Worm (Caenorhabditis elegans) whole organism, early embryonic: ENCODE results near the gene C17E7.13.

Source experiments
- ama-1 ChIP-seq: fragments of 150-350 bp; optimal IDR thresholded peaks from 2 replicates; lab custom pipeline; 2014
- flt-1 ChIP-seq: fragments of 200-800 bp; sonication (Bioruptor generic); IDR thresholded peaks from 2 replicates; pipeline ENCODE4 v1.3.6; 2022; ENCODE audit warnings: missing genetic modification characterization, missing compliant biosample characterization
- hmbx-1 ChIP-seq: sonication (generic microtip); optimal IDR thresholded peaks from 2 replicates; lab custom pipeline; 2016; ENCODE audit warnings: mild to moderate bottlenecking, missing genetic modification characterization, missing compliant biosample characterization
- pes-1 ChIP-seq: fragments of 200-800 bp; sonication (Bioruptor generic); IDR thresholded peaks from 2 replicates; pipeline ENCODE4 v1.3.6; 2022; ENCODE audit warnings: missing genetic modification reagents, missing genetic modification characterization, missing compliant biosample characterization
- scrt-1 ChIP-seq: fragments of 200-800 bp; sonication (Bioruptor generic); IDR thresholded peaks from 2 replicates; pipeline ENCODE4 v1.3.6; 2022; ENCODE audit warnings: missing genetic modification characterization, missing compliant biosample characterization
- sea-1 ChIP-seq: fragments of 200-800 bp; sonication (Bioruptor generic); conservative IDR thresholded peaks from 2 replicates; pipeline ENCODE4 v1.3.6; 2022; ENCODE audit warnings: missing genetic modification characterization, missing compliant biosample characterization
- tra-4 ChIP-seq: sonication (generic microtip); optimal IDR thresholded peaks from 2 replicates; lab custom pipeline; 2017; ENCODE audit warnings: missing genetic modification characterization, missing compliant biosample characterization

- TF ChIP-seq hmbx-1 (tag; lab: Kevin White, UChicago) (no peak), pes-1 (GFP tag; lab: Robert Waterston, UW) (no peak), ama-1 (lab: Kevin White, UChicago) (no peak), sea-1 (GFP tag; lab: Robert Waterston, UW) (no peak), scrt-1 (GFP tag; lab: Robert Waterston, UW) (no peak), flt-1 (GFP tag; lab: Robert Waterston, UW) (no peak), tra-4 (tag; lab: Kevin White, UChicago) (no peak)
Measured at ce11 chrV:3865273-3865672, 23.8 kb downstream of the C17E7.13 start.
